Fruit fly (Drosophila melanogaster) whole organism, prepupa: Measurements from ENCODE around the gene CG13699.

Source experiments
- CG10631 ChIP-seq: fragments of 200-800 bp; sonication (Bioruptor generic); optimal IDR thresholded peaks from 2 replicates; lab custom pipeline; 2016; ENCODE audit warnings: missing biosample characterization, missing genetic modification characterization
- CG10669 ChIP-seq: fragments of 200-800 bp; sonication (Bioruptor generic); optimal IDR thresholded peaks from 3 replicates; lab custom pipeline; 2018; ENCODE audit warnings: missing biosample characterization, mild to moderate bottlenecking, missing genetic modification characterization, moderate library complexity
- CG11294 ChIP-seq: fragments of 200-800 bp; sonication (Bioruptor generic); IDR thresholded peaks from 2 replicates; pipeline ENCODE4 v1.3.6; 2022; ENCODE audit warnings: missing biosample characterization, missing genetic modification characterization
- CG11762 ChIP-seq: fragments of 200-800 bp; sonication (Bioruptor generic); optimal IDR thresholded peaks from 3 replicates; lab custom pipeline; 2016; ENCODE audit warnings: missing biosample characterization, missing genetic modification characterization; ENCODE audit not compliant: insufficient read depth
- CG11902 ChIP-seq: fragments of 200-800 bp; sonication (Bioruptor generic); optimal IDR thresholded peaks from 3 replicates; lab custom pipeline; 2016; ENCODE audit warnings: missing biosample characterization, missing genetic modification characterization
- CG16779 ChIP-seq: fragments of 200-800 bp; sonication (Bioruptor generic); optimal IDR thresholded peaks from 3 replicates; lab custom pipeline; 2017; ENCODE audit warnings: missing biosample characterization, mild to moderate bottlenecking, missing genetic modification characterization
- CG3032 ChIP-seq: fragments of 200-800 bp; optimal IDR thresholded peaks from 2 replicates; lab custom pipeline; 2019; ENCODE audit warnings: missing biosample characterization, mild to moderate bottlenecking, missing genetic modification characterization, moderate library complexity
- CG31627 ChIP-seq: fragments of 200-800 bp; sonication (Bioruptor generic); optimal IDR thresholded peaks from 3 replicates; lab custom pipeline; 2016; ENCODE audit warnings: missing biosample characterization, missing genetic modification characterization
- CG34406 ChIP-seq: fragments of 200-800 bp; sonication (Bioruptor generic); optimal IDR thresholded peaks from 3 replicates; lab custom pipeline; 2016; ENCODE audit warnings: missing biosample characterization, missing genetic modification characterization
- CG3919 ChIP-seq: fragments of 200-800 bp; sonication (Bioruptor generic); optimal IDR thresholded peaks from 3 replicates; lab custom pipeline; 2016; ENCODE audit warnings: missing biosample characterization, missing genetic modification characterization
- CG4318 ChIP-seq: fragments of 200-800 bp; sonication (Bioruptor generic); optimal IDR thresholded peaks from 3 replicates; lab custom pipeline; 2017; ENCODE audit warnings: missing biosample characterization, mild to moderate bottlenecking, missing genetic modification characterization
- CG6276 ChIP-seq: fragments of 200-800 bp; sonication (Bioruptor generic); optimal IDR thresholded peaks from 2 replicates; lab custom pipeline; 2017; ENCODE audit warnings: missing biosample characterization, mild to moderate bottlenecking, missing genetic modification characterization
- CG6792 ChIP-seq: fragments of 200-800 bp; sonication (Bioruptor generic); optimal IDR thresholded peaks from 3 replicates; lab custom pipeline; 2016; ENCODE audit warnings: missing biosample characterization, missing genetic modification characterization
- CG6854 ChIP-seq: fragments of 200-800 bp; sonication (Bioruptor generic); optimal IDR thresholded peaks from 2 replicates; lab custom pipeline; 2017; ENCODE audit warnings: missing biosample characterization, mild to moderate bottlenecking, missing genetic modification characterization
- CG7368 ChIP-seq: fragments of 200-800 bp; sonication (Bioruptor generic); optimal IDR thresholded peaks from 3 replicates; lab custom pipeline; 2016; ENCODE audit warnings: missing biosample characterization, missing genetic modification characterization
- CG8119 ChIP-seq: fragments of 200-800 bp; sonication (Bioruptor generic); IDR thresholded peaks from 3 replicates; pipeline ENCODE4 v1.3.6; 2022; ENCODE audit warnings: missing biosample characterization, missing genetic modification characterization
- CG8319 ChIP-seq: fragments of 200-800 bp; sonication (Bioruptor generic); optimal IDR thresholded peaks from 3 replicates; lab custom pipeline; 2016; ENCODE audit warnings: missing biosample characterization, missing genetic modification characterization
- CG8632 ChIP-seq: fragments of 200-800 bp; sonication (Bioruptor generic); optimal IDR thresholded peaks from 3 replicates; lab custom pipeline; 2016; ENCODE audit warnings: missing biosample characterization, missing genetic modification characterization
- Eip78C ChIP-seq: fragments of 200-800 bp; sonication (Bioruptor generic); peaks from one replicate; lab custom pipeline; 2016; ENCODE audit warnings: missing biosample characterization, missing genetic modification characterization
- Eip93F ChIP-seq: fragments of 200-800 bp; sonication (Bioruptor generic); optimal IDR thresholded peaks from 2 replicates; lab custom pipeline; 2016; ENCODE audit warnings: missing biosample characterization, mild to moderate bottlenecking, missing genetic modification characterization
- Ets21C ChIP-seq: fragments of 200-800 bp; sonication (Bioruptor generic); optimal IDR thresholded peaks from 3 replicates; lab custom pipeline; 2016; ENCODE audit warnings: missing biosample characterization, missing genetic modification characterization
- Gug ChIP-seq: fragments of 200-800 bp; sonication (Bioruptor generic); IDR thresholded peaks from 2 replicates; pipeline ENCODE4 v1.3.6; 2022; ENCODE audit warnings: missing biosample characterization, missing genetic modification characterization
- Hr38 ChIP-seq: sonication (Bioruptor generic); optimal IDR thresholded peaks from 2 replicates; lab custom pipeline; 2016; ENCODE audit warnings: missing biosample characterization, missing genetic modification characterization
- Hr39 ChIP-seq: fragments of 200-800 bp; sonication (Bioruptor generic); optimal IDR thresholded peaks from 2 replicates; lab custom pipeline; 2016; ENCODE audit warnings: missing biosample characterization, missing genetic modification characterization
- Hr4 ChIP-seq: fragments of 200-800 bp; sonication (Bioruptor generic); optimal IDR thresholded peaks from 3 replicates; lab custom pipeline; 2016; ENCODE audit warnings: missing biosample characterization, missing genetic modification characterization
- Lpt ChIP-seq: fragments of 200-800 bp; sonication (Bioruptor generic); optimal IDR thresholded peaks from 3 replicates; lab custom pipeline; 2016; ENCODE audit warnings: missing biosample characterization, missing genetic modification characterization
- Met ChIP-seq: fragments of 200-800 bp; sonication (Bioruptor generic); optimal IDR thresholded peaks from 3 replicates; lab custom pipeline; 2016; ENCODE audit warnings: missing biosample characterization, missing genetic modification characterization
- OdsH ChIP-seq: fragments of 200-800 bp; sonication (Bioruptor generic); optimal IDR thresholded peaks from 3 replicates; lab custom pipeline; 2016; ENCODE audit warnings: missing biosample characterization, missing genetic modification characterization
- Smox ChIP-seq: fragments of 200-800 bp; sonication (Bioruptor generic); optimal IDR thresholded peaks from 3 replicates; lab custom pipeline; 2016; ENCODE audit warnings: missing biosample characterization, missing genetic modification characterization
- Sox14 ChIP-seq: fragments of 200-800 bp; sonication (Bioruptor generic); optimal IDR thresholded peaks from 3 replicates; lab custom pipeline; 2016; ENCODE audit warnings: missing biosample characterization, missing genetic modification characterization
- Sox15 ChIP-seq: fragments of 200-800 bp; sonication (Bioruptor generic); optimal IDR thresholded peaks from 3 replicates; lab custom pipeline; 2016; ENCODE audit warnings: missing biosample characterization, missing genetic modification characterization
- acj6 ChIP-seq: fragments of 200-800 bp; sonication (Bioruptor generic); optimal IDR thresholded peaks from 3 replicates; lab custom pipeline; 2016; ENCODE audit warnings: missing biosample characterization, missing genetic modification characterization
- cyc ChIP-seq: fragments of 200-800 bp; sonication (Bioruptor generic); optimal IDR thresholded peaks from 3 replicates; lab custom pipeline; 2016; ENCODE audit warnings: missing biosample characterization, missing genetic modification characterization
- dac ChIP-seq: fragments of 200-800 bp; sonication (Bioruptor generic); optimal IDR thresholded peaks from 2 replicates; lab custom pipeline; 2017; ENCODE audit warnings: missing biosample characterization, mild to moderate bottlenecking, missing genetic modification characterization
- dsx ChIP-seq: fragments of 200-800 bp; optimal IDR thresholded peaks from 3 replicates; lab custom pipeline; 2019; ENCODE audit warnings: missing biosample characterization, mild to moderate bottlenecking, missing genetic modification characterization, moderate library complexity; ENCODE audit not compliant: poor library complexity, severe bottlenecking
- eg ChIP-seq: fragments of 200-800 bp; sonication (Bioruptor generic); IDR thresholded peaks from 3 replicates; pipeline ENCODE4 v1.3.6; 2022; ENCODE audit warnings: missing biosample characterization, missing genetic modification characterization
- esn ChIP-seq: fragments of 200-800 bp; sonication (Bioruptor generic); optimal IDR thresholded peaks from 2 replicates; lab custom pipeline; 2016; ENCODE audit warnings: missing biosample characterization, mild to moderate bottlenecking, missing genetic modification characterization, moderate library complexity
- fd59A ChIP-seq: fragments of 200-800 bp; sonication (Bioruptor generic); optimal IDR thresholded peaks from 2 replicates; lab custom pipeline; 2017; ENCODE audit warnings: missing biosample characterization, mild to moderate bottlenecking, missing genetic modification characterization, missing genetic modification reagents
- fd85E ChIP-seq: fragments of 200-800 bp; sonication (Bioruptor generic); optimal IDR thresholded peaks from 3 replicates; lab custom pipeline; 2016; ENCODE audit warnings: missing biosample characterization, missing genetic modification characterization
- fkh ChIP-seq: fragments of 200-800 bp; sonication (Bioruptor generic); optimal IDR thresholded peaks from 3 replicates; lab custom pipeline; 2017; ENCODE audit warnings: missing biosample characterization, mild to moderate bottlenecking, missing genetic modification characterization, moderate library complexity
- lz ChIP-seq: fragments of 200-800 bp; sonication (Bioruptor generic); optimal IDR thresholded peaks from 3 replicates; lab custom pipeline; 2016; ENCODE audit warnings: missing biosample characterization, missing genetic modification characterization
- net ChIP-seq: fragments of 200-800 bp; sonication (Bioruptor generic); optimal IDR thresholded peaks from 3 replicates; lab custom pipeline; 2016; ENCODE audit warnings: missing biosample characterization, missing genetic modification characterization
- pdm3 ChIP-seq: fragments of 200-800 bp; sonication (Bioruptor generic); optimal IDR thresholded peaks from 3 replicates; lab custom pipeline; 2016; ENCODE audit warnings: missing biosample characterization, missing genetic modification characterization
- salr ChIP-seq, 2 experiments: fragments of 200-800 bp; sonication (Bioruptor generic); optimal IDR thresholded peaks; 3 replicates each; lab custom pipeline; 2016 to 2018; ENCODE audit warnings: missing biosample characterization in 2 of 2, missing genetic modification characterization in 2 of 2, mild to moderate bottlenecking in 1 of 2
- ss ChIP-seq, 2 experiments: fragments of 200-800 bp; sonication (Bioruptor generic); optimal IDR thresholded peaks; 2 replicates in 1 of 2; 3 replicates in 1 of 2; lab custom pipeline; 2017 to 2018; ENCODE audit warnings: mild to moderate bottlenecking in 2 of 2, missing biosample characterization in 2 of 2, missing genetic modification characterization in 2 of 2, moderate library complexity in 1 of 2
- svp ChIP-seq: fragments of 200-800 bp; sonication (Bioruptor generic); peaks from one replicate; lab custom pipeline; 2016; ENCODE audit warnings: missing biosample characterization, missing genetic modification characterization
- topi ChIP-seq: fragments of 200-800 bp; sonication (Bioruptor generic); optimal IDR thresholded peaks from 3 replicates; lab custom pipeline; 2016; ENCODE audit warnings: missing biosample characterization, missing genetic modification characterization
- vri ChIP-seq: fragments of 200-800 bp; sonication (Bioruptor generic); optimal IDR thresholded peaks from 3 replicates; lab custom pipeline; 2016; ENCODE audit warnings: missing biosample characterization, mild to moderate bottlenecking, missing genetic modification characterization

Gene CG13699

DNA sequence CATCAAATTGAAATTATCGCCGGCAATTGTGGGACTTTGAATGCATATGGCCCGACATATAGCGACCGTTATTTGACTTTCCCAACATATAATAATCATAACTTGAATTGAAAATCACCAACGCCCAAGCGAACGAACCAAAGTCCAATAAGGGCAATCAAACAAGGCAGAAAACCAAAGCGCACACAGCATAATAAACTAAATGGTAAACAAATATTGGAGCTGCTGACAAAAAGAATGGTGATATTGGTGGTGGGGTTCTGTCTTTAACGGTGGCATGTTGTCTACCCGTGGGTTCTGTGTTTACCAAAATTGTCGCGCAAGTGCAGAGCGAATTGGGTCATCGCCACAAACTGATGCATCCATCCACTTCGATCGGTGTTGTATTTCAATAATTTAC, 35.8 kb upstream of the CG13699 start:
- TF ChIP-seq Sox14 (GFP tag; lab: Kevin White, UChicago): no peak
- TF ChIP-seq lz (GFP tag; lab: Kevin White, UChicago): no peak
- TF ChIP-seq fkh (GFP tag; lab: Kevin White, UChicago): peak; percentile 69
- TF ChIP-seq CG11902 (GFP tag; lab: Kevin White, UChicago): no peak

DNA sequence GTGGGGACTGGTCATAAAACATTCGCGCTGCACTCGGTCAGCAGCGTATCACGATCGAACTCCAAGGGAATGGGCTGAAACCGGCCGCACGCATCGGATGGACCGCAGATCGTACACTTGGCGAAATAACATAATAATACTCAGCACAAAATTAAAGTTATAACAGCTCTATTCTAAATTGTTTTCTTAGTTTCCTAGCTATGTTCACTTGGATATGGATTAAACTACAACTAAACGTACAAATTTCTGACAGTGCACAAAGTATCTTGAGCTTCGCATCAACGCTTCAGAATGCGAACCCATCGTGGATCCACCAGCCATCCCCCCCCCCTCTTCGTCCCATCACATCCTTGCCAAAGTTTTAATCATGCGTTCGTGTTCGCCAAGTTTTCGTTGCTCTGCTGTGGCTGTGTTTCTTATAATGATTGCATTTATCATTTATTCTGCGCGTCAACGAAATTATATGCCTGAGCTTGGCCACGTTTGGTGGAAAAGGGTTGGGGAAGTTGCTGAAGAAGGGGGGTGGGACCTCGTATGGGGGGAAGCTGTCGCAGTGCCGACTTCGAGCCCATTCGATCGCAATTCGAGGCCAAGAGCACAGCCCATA, 32.8 kb upstream of the CG13699 start:
- TF ChIP-seq eg (GFP tag; lab: Robert Waterston, UW) (peak; percentile 40; the same call in 1 of the 3 replicates), Hr39 (GFP tag; lab: Kevin White, UChicago) (peak; percentile 97), CG4318 (GFP tag; lab: Kevin White, UChicago) (peak; percentile 14), Lpt (GFP tag; lab: Kevin White, UChicago) (peak; percentile 67), OdsH (GFP tag; lab: Kevin White, UChicago) (peak; percentile 94), topi (GFP tag; lab: Kevin White, UChicago) (peak; percentile 98), CG6854 (GFP tag; lab: Kevin White, UChicago) (peak; percentile 95), net (GFP tag; lab: Kevin White, UChicago) (peak; percentile 86), CG10631 (peak; percentile 94), Hr38 (GFP tag; lab: Kevin White, UChicago) (no peak), CG3919 (GFP tag; lab: Kevin White, UChicago) (peak; percentile 97), Ets21C (peak; percentile 95), vri (peak; percentile 96), esn (GFP tag; lab: Kevin White, UChicago) (peak; percentile 97), CG11762 (GFP tag; lab: Kevin White, UChicago) (peak; percentile 79), Sox14 (GFP tag; lab: Kevin White, UChicago) (peak; percentile 96), lz (GFP tag; lab: Kevin White, UChicago) (peak; percentile 97), fd85E (peak; percentile 79), fkh (GFP tag; lab: Kevin White, UChicago) (no peak), Hr4 (GFP tag; lab: Kevin White, UChicago) (peak; percentile 7), dsx (GFP tag; lab: Kevin White, UChicago) (peak; percentile 93), CG16779 (tag; lab: Kevin White, UChicago) (peak; percentile 75), Eip78C (GFP tag; lab: Kevin White, UChicago) (peak; percentile 99), pdm3 (peak; percentile 95), CG3032 (peak; percentile 93), CG11902 (GFP tag; lab: Kevin White, UChicago) (peak; percentile 94), Eip93F (GFP tag; lab: Kevin White, UChicago) (peak; percentile 90), CG11294 (GFP tag; lab: Robert Waterston, UW) (no peak), CG10669 (peak; percentile 92), CG6792 (GFP tag; lab: Kevin White, UChicago) (peak; percentile 98), fd59A (GFP tag; lab: Kevin White, UChicago) (peak; percentile 93), CG8319 (peak; percentile 96), Sox15 (GFP tag; lab: Kevin White, UChicago) (peak; percentile 96), CG6276 (GFP tag; lab: Kevin White, UChicago) (peak; percentile 21), CG34406 (peak; percentile 97), Met (GFP tag; lab: Kevin White, UChicago) (peak; percentile 97), Gug (GFP tag; lab: Robert Waterston, UW) (peak; percentile 71), CG7368 (GFP tag; lab: Kevin White, UChicago) (peak; percentile 92), ss (GFP tag; optimal IDR thresholded peaks at IDR 0.05; lab: Kevin White, UChicago) (peak; percentile 90 to 98), CG8119 (GFP tag; lab: Robert Waterston, UW) (peak; percentile 77; the same call in 2 of the 3 replicates), svp (peak; percentile 98), salr (GFP tag; optimal IDR thresholded peaks at IDR 0.05; lab: Kevin White, UChicago) (peak; percentile 68 to 88), acj6 (GFP tag; lab: Kevin White, UChicago) (peak; percentile 97), CG31627 (GFP tag; lab: Kevin White, UChicago) (peak; percentile 98), CG8632 (peak; percentile 96), Smox (GFP tag; lab: Kevin White, UChicago) (peak; percentile 97), dac (GFP tag; lab: Kevin White, UChicago) (no peak), cyc (peak; percentile 98)
